Worm (Caenorhabditis elegans) whole organism, L4 larva: ENCODE results near the gene H41C03.2.

Experiments used
- F37D6.2 ChIP-seq: sonication (generic microtip); optimal IDR thresholded peaks from 2 replicates; lab custom pipeline; 2016; ENCODE audit warnings: mild to moderate bottlenecking, missing genetic modification characterization, missing compliant biosample characterization
- F44E2.7 ChIP-seq: fragments of 200-800 bp; sonication (Bioruptor generic); IDR thresholded peaks from 2 replicates; pipeline ENCODE4 v2.1.2; 2022; ENCODE audit warnings: missing genetic modification characterization, missing compliant biosample characterization
- F49E8.2 ChIP-seq: sonication (generic microtip); optimal IDR thresholded peaks from 2 replicates; lab custom pipeline; 2016; ENCODE audit warnings: missing compliant biosample characterization, mild to moderate bottlenecking, missing genetic modification characterization, borderline replicate concordance
- R02D3.7 ChIP-seq: fragments of 150-350 bp; sonication (generic microtip); optimal IDR thresholded peaks from 3 replicates; lab custom pipeline; 2014; ENCODE audit warnings: missing biosample characterization, missing genetic modification characterization
- Y105C5A.15 ChIP-seq: fragments of 200-800 bp; sonication (Bioruptor generic); IDR thresholded peaks from 2 replicates; pipeline ENCODE4 v1.3.6; 2022; ENCODE audit warnings: missing genetic modification characterization, missing compliant biosample characterization
- Y48G9A.11 ChIP-seq: fragments of 200-800 bp; sonication (Bioruptor generic); IDR thresholded peaks from 2 replicates; pipeline ENCODE4 v1.3.6; 2022; ENCODE audit warnings: missing genetic modification reagents, missing genetic modification characterization, missing compliant biosample characterization
- Y75B8A.6 ChIP-seq: fragments of 200-800 bp; sonication (Bioruptor generic); IDR thresholded peaks from 2 replicates; pipeline ENCODE4 v1.3.6; 2022; ENCODE audit warnings: missing genetic modification reagents, missing genetic modification characterization, missing compliant biosample characterization
- ZK337.2 ChIP-seq: fragments of 200-800 bp; sonication (Bioruptor generic); IDR thresholded peaks from 2 replicates; pipeline ENCODE4 v1.3.6; 2022; ENCODE audit warnings: missing genetic modification reagents, missing genetic modification characterization, missing compliant biosample characterization
- aha-1 ChIP-seq: fragments of 150-350 bp; peaks from one replicate; lab custom pipeline; 2014; ENCODE audit warnings: missing biosample characterization, missing genetic modification characterization
- aly-2 ChIP-seq: sonication (generic microtip); optimal IDR thresholded peaks from 2 replicates; lab custom pipeline; 2018; ENCODE audit warnings: missing biosample characterization, missing genetic modification characterization
- attf-4 ChIP-seq: sonication (generic microtip); optimal IDR thresholded peaks from 3 replicates; lab custom pipeline; 2017; ENCODE audit warnings: missing biosample characterization, missing genetic modification characterization
- ceh-28 ChIP-seq: fragments of 150-350 bp; optimal IDR thresholded peaks from 2 replicates; lab custom pipeline; 2014; ENCODE audit warnings: missing biosample characterization, missing genetic modification reagents, missing genetic modification characterization
- ceh-82 ChIP-seq: sonication (generic microtip); optimal IDR thresholded peaks from 2 replicates; lab custom pipeline; 2017; ENCODE audit warnings: missing biosample characterization, missing genetic modification characterization
- dmd-8 ChIP-seq: fragments of 200-800 bp; sonication (Bioruptor generic); IDR thresholded peaks from 2 replicates; pipeline ENCODE4 v1.3.6; 2022; ENCODE audit warnings: missing genetic modification characterization, missing compliant biosample characterization
- dmd-9 ChIP-seq: fragments of 200-800 bp; sonication (Bioruptor generic); IDR thresholded peaks from 2 replicates; pipeline ENCODE4 v1.3.6; 2022; ENCODE audit warnings: missing genetic modification reagents, missing genetic modification characterization, missing compliant biosample characterization
- egl-43 ChIP-seq: fragments of 200-800 bp; sonication (Bioruptor generic); IDR thresholded peaks from 2 replicates; pipeline ENCODE4 v1.3.6; 2022; ENCODE audit warnings: missing genetic modification reagents, missing genetic modification characterization, missing compliant biosample characterization
- fos-1 ChIP-seq: fragments of 150-350 bp; optimal IDR thresholded peaks from 2 replicates; lab custom pipeline; 2014; ENCODE audit warnings: missing biosample characterization, missing genetic modification characterization
- gei-8 ChIP-seq: fragments of 200-800 bp; sonication (Bioruptor generic); optimal IDR thresholded peaks from 2 replicates; lab custom pipeline; 2018; ENCODE audit warnings: mild to moderate bottlenecking, missing genetic modification characterization, missing compliant biosample characterization
- lin-1 ChIP-seq: fragments of 200-800 bp; sonication (Bioruptor generic); IDR thresholded peaks from 2 replicates; pipeline ENCODE4 v1.3.6; 2022; ENCODE audit warnings: missing genetic modification reagents, missing genetic modification characterization, missing compliant biosample characterization
- lin-39 ChIP-seq: fragments of 150-350 bp; optimal IDR thresholded peaks from 2 replicates; lab custom pipeline; 2014; ENCODE audit warnings: missing biosample characterization, missing genetic modification reagents, missing genetic modification characterization
- lir-3 ChIP-seq: sonication (generic microtip); optimal IDR thresholded peaks from 2 replicates; lab custom pipeline; 2016; ENCODE audit warnings: mild to moderate bottlenecking, missing genetic modification characterization, missing compliant biosample characterization
- mdt-29 ChIP-seq: fragments of 200-800 bp; sonication (Bioruptor generic); IDR thresholded peaks from 2 replicates; pipeline ENCODE4 v1.3.6; 2022; ENCODE audit warnings: missing genetic modification reagents, missing genetic modification characterization, missing compliant biosample characterization
- mep-1 ChIP-seq: fragments of 150-350 bp; sonication (generic microtip); optimal IDR thresholded peaks from 3 replicates; lab custom pipeline; 2014; ENCODE audit warnings: missing biosample characterization, missing genetic modification characterization
- mes-2 ChIP-seq: sonication (generic microtip); optimal IDR thresholded peaks from 2 replicates; lab custom pipeline; 2016; ENCODE audit warnings: missing genotype, mild to moderate bottlenecking, missing genetic modification characterization, missing compliant biosample characterization; ENCODE audit not compliant: poor library complexity, severe bottlenecking
- mxl-3 ChIP-seq: fragments of 200-800 bp; sonication (Bioruptor generic); optimal IDR thresholded peaks from 2 replicates; lab custom pipeline; 2018; ENCODE audit warnings: mild to moderate bottlenecking, missing genetic modification characterization, missing compliant biosample characterization
- nhr-102 ChIP-seq: sonication (generic microtip); optimal IDR thresholded peaks from 2 replicates; lab custom pipeline; 2016; ENCODE audit warnings: mild to moderate bottlenecking, missing genetic modification characterization, moderate library complexity, missing compliant biosample characterization
- nhr-25 ChIP-seq: sonication (generic microtip); optimal IDR thresholded peaks from 2 replicates; lab custom pipeline; 2017; ENCODE audit warnings: missing genetic modification characterization, mild to moderate bottlenecking, missing compliant biosample characterization, antibody characterized with exemption, moderate library complexity, borderline replicate concordance; ENCODE audit not compliant: insufficient read depth
- nhr-41 ChIP-seq: fragments of 200-800 bp; sonication (Bioruptor generic); IDR thresholded peaks from 2 replicates; pipeline ENCODE4 v1.3.6; 2022; ENCODE audit warnings: missing genetic modification reagents, missing genetic modification characterization, missing compliant biosample characterization
- nhr-6 ChIP-seq: fragments of 150-350 bp; optimal IDR thresholded peaks from 2 replicates; lab custom pipeline; 2014; ENCODE audit warnings: missing biosample characterization, missing genetic modification characterization
- nhr-77 ChIP-seq: fragments of 150-350 bp; optimal IDR thresholded peaks from 2 replicates; lab custom pipeline; 2014; ENCODE audit warnings: missing biosample characterization, missing genetic modification characterization
- php-3 ChIP-seq: fragments of 200-800 bp; sonication (Bioruptor generic); IDR thresholded peaks from 2 replicates; pipeline ENCODE4 v1.3.6; 2022; ENCODE audit warnings: missing genetic modification reagents, missing genetic modification characterization, missing compliant biosample characterization
- pqm-1 ChIP-seq: sonication (generic microtip); optimal IDR thresholded peaks from 2 replicates; lab custom pipeline; 2017; ENCODE audit warnings: missing biosample characterization, missing genetic modification characterization
- saeg-2 ChIP-seq: fragments of 200-800 bp; sonication (Bioruptor generic); IDR thresholded peaks from 2 replicates; pipeline ENCODE4 v1.3.6; 2022; ENCODE audit warnings: missing genetic modification reagents, missing genetic modification characterization, missing compliant biosample characterization
- sdz-12 ChIP-seq: fragments of 200-800 bp; sonication (Bioruptor generic); optimal IDR thresholded peaks from 2 replicates; lab custom pipeline; 2018; ENCODE audit warnings: mild to moderate bottlenecking, missing genetic modification characterization, missing compliant biosample characterization
- skn-1 ChIP-seq: fragments of 150-350 bp; optimal IDR thresholded peaks from 2 replicates; lab custom pipeline; 2014; ENCODE audit warnings: missing biosample characterization, missing genetic modification characterization
- spr-3 ChIP-seq: fragments of 200-800 bp; sonication (Bioruptor generic); optimal IDR thresholded peaks from 2 replicates; lab custom pipeline; 2018; ENCODE audit warnings: mild to moderate bottlenecking, missing genetic modification characterization, missing compliant biosample characterization
- tag-97 ChIP-seq: fragments of 200-800 bp; sonication (Bioruptor generic); IDR thresholded peaks from 2 replicates; pipeline ENCODE4 v1.3.6; 2022; ENCODE audit warnings: missing genetic modification characterization, missing compliant biosample characterization
- unc-130 ChIP-seq: sonication (generic microtip); optimal IDR thresholded peaks from 2 replicates; lab custom pipeline; 2016; ENCODE audit warnings: missing genetic modification reagents, missing genetic modification characterization, missing compliant biosample characterization
- unc-39 ChIP-seq: sonication (generic microtip); optimal IDR thresholded peaks from 2 replicates; lab custom pipeline; 2017; ENCODE audit warnings: missing biosample characterization, missing genetic modification characterization
- unc-62 ChIP-seq, 3 experiments: fragments of 150-350 bp in 1 of 3; sonication (generic microtip); optimal IDR thresholded peaks in 2 of 3; peaks in 1 of 3; 1 replicate in 1 of 3; 2 replicates in 2 of 3; lab custom pipeline; 2014 to 2017; ENCODE audit warnings: missing biosample characterization in 3 of 3, missing genetic modification characterization in 3 of 3, missing genetic modification reagents in 3 of 3, missing genotype in 1 of 3
- zfp-2 ChIP-seq: sonication (generic microtip); optimal IDR thresholded peaks from 2 replicates; lab custom pipeline; 2016; ENCODE audit warnings: mild to moderate bottlenecking, missing genetic modification characterization, missing compliant biosample characterization
- ztf-7 ChIP-seq: fragments of 150-350 bp; optimal IDR thresholded peaks from 2 replicates; lab custom pipeline; 2014; ENCODE audit warnings: missing biosample characterization, missing genetic modification characterization

H41C03.2 gene

ce11 chrII:5844694-5845129, 7.2 kb downstream of the H41C03.2 start (continued):
- TF ChIP-seq ZK337.2 (GFP tag; lab: Robert Waterston, UW): peak; percentile 78
- peak; percentile 53 for TF ChIP-seq pqm-1
- TF ChIP-seq lir-3 (tag; lab: Kevin White, UChicago): peak; percentile 87
- peak; percentile 75 for TF ChIP-seq unc-39 (tag; lab: Kevin White, UChicago)
- TF ChIP-seq nhr-102 (tag; lab: Kevin White, UChicago): peak; percentile 98
- TF ChIP-seq php-3 (GFP tag; lab: Robert Waterston, UW): peak; percentile 92
- peak; percentile 97 for TF ChIP-seq spr-3 (GFP tag; lab: Kevin White, UChicago)
- no peak for TF ChIP-seq aly-2 (tag; lab: Kevin White, UChicago)
- peak; percentile 99 for TF ChIP-seq mdt-29 (GFP tag; lab: Robert Waterston, UW)
- TF ChIP-seq saeg-2: peak; percentile 99
- TF ChIP-seq nhr-25 (tag; lab: Kevin White, UChicago): peak; percentile 96
- peak; percentile 58 for TF ChIP-seq R02D3.7 (tag; lab: Kevin White, UChicago)
- TF ChIP-seq lin-39: peak; percentile 85
- TF ChIP-seq gei-8 (GFP tag; lab: Kevin White, UChicago): peak; percentile 94
- peak; percentile 91 for TF ChIP-seq ztf-7 (tag; lab: Kevin White, UChicago)
- TF ChIP-seq lin-1 (GFP tag; lab: Robert Waterston, UW): peak; percentile 95
- TF ChIP-seq dmd-8 (GFP tag; lab: Robert Waterston, UW): peak; percentile 83
- peak; percentile 55 for TF ChIP-seq skn-1
- peak; percentile 96 for TF ChIP-seq mes-2 (tag; lab: Kevin White, UChicago)
- TF ChIP-seq egl-43 (GFP tag; lab: Robert Waterston, UW): peak; percentile 99
- TF ChIP-seq F44E2.7 (GFP tag; lab: Robert Waterston, UW): peak; percentile 78
- TF ChIP-seq sdz-12 (GFP tag; lab: Kevin White, UChicago): peak; percentile 82
- TF ChIP-seq attf-4 (tag; lab: Kevin White, UChicago): peak; percentile 48
- peak; percentile 98 for TF ChIP-seq nhr-77 (tag; lab: Kevin White, UChicago)
- TF ChIP-seq nhr-41 (GFP tag; lab: Robert Waterston, UW): peak; percentile 98
- TF ChIP-seq F37D6.2 (tag; lab: Kevin White, UChicago): peak; percentile 97
- TF ChIP-seq ceh-82 (tag; lab: Kevin White, UChicago): peak; percentile 36
- TF ChIP-seq Y48G9A.11 (GFP tag; lab: Robert Waterston, UW): peak; percentile 88
- peak; percentile 49 for TF ChIP-seq ceh-28 (tag; lab: Kevin White, UChicago)
- TF ChIP-seq Y105C5A.15 (GFP tag; lab: Robert Waterston, UW): peak; percentile 74; the same call in 1 of the 2 replicates
- peak; percentile 93 for TF ChIP-seq unc-130 (GFP tag; lab: Kevin White, UChicago)
- peak; percentile 87 for TF ChIP-seq zfp-2
- TF ChIP-seq dmd-9 (GFP tag; lab: Robert Waterston, UW): peak; percentile 99
- peak; percentile 97 for TF ChIP-seq F49E8.2 (tag; lab: Kevin White, UChicago)
- TF ChIP-seq mep-1 (tag; lab: Kevin White, UChicago): peak; percentile 99
- TF ChIP-seq fos-1 (tag; lab: Kevin White, UChicago): peak; percentile 97
- peak; percentile 78 for TF ChIP-seq Y75B8A.6 (GFP tag; lab: Robert Waterston, UW)
- TF ChIP-seq nhr-6 (tag; lab: Kevin White, UChicago): peak; percentile 96

DNA sequence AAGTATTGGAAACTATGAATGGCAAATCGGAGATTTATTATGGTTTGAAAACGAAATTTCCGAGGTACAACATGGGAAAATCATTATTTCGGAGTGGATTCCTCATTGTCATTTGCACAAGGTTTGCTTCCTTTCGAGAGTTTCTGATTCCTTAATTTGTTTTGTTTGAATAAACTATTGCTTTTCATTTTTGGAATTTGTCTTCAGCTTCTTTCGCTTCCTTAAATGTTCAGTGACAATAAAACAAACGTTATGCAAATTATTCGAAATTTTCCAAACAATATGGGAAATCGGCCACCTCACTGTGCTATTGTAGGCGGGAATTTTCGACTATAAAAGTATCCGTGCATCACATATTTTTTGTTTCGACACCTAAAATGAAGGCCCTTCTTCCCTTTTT, 10.0 kb downstream of the H41C03.2 start, which contains the start of gene nep-25:
TSS of gene nep-25 (plus strand) at position 375 of the 400 bp plus-strand sequence.
- TF ChIP-seq tag-97 (no peak), mxl-3 (no peak), unc-62 (GFP tag; optimal IDR thresholded peaks at IDR 0.05 in 1 of 2; lab: Kevin White, UChicago) (peak in 1 of 2 experiments; percentile 90), unc-62 (tag; optimal IDR thresholded peaks at IDR 0.05; lab: Kevin White, UChicago) (no peak), aha-1 (tag; lab: Kevin White, UChicago) (peak; percentile 46)
